ENCODE assay signal across 1 fruit fly cellular context in genomic region chr3R:26888086-26888724, dm6.
TF ChIP-seq lines count a peak whose summit lies in the region.

No protein-coding gene starts in this region.

TF ChIP-seq in whole organism, embryonic, 481 proteins besides CTCF, POLR2A, EP300 and RAD21 (continued from another document):
- TF ChIP-seq zfh1 (GFP tag; IDR thresholded peaks at IDR 0.05; lab: Robert Waterston, UW) (peak; percentile 34; the same call in 1 of the 3 replicates), mirr (GFP tag; optimal IDR thresholded peaks at IDR 0.05; lab: Kevin White, UChicago) (no peak), CG17568 (GFP tag; optimal IDR thresholded peaks at IDR 0.05; lab: Kevin White, UChicago) (peak; percentile 7), tap (tag; optimal IDR thresholded peaks at IDR 0.05; lab: Kevin White, UChicago) (peak; percentile 9), Bgb (GFP tag; IDR thresholded peaks at IDR 0.05; lab: Robert Waterston, UW; ENCODE audit: partially characterized antibody) (no peak), CG13296 (GFP tag; optimal IDR thresholded peaks at IDR 0.05; lab: Kevin White, UChicago) (peak; percentile 54), CG7357 (GFP tag; IDR thresholded peaks at IDR 0.05; lab: Robert Waterston, UW) (no peak), CG10267 (tag; optimal IDR thresholded peaks at IDR 0.05; lab: Kevin White, UChicago) (peak; percentile 32), Rfx (GFP tag; IDR thresholded peaks at IDR 0.05; lab: Robert Waterston, UW) (peak; percentile 48; the same call in 1 of the 2 replicates), chif (GFP tag; optimal IDR thresholded peaks at IDR 0.05; lab: Kevin White, UChicago) (peak in 1 of 2 experiments; percentile 36), gsb-n (tag; optimal IDR thresholded peaks at IDR 0.05; lab: Kevin White, UChicago) (peak; percentile 4), mld (GFP tag; IDR thresholded peaks at IDR 0.05; lab: Robert Waterston, UW; ENCODE audit: partially characterized antibody) (no peak), CG14441 (GFP tag; IDR thresholded peaks at IDR 0.05; lab: Robert Waterston, UW) (peak; percentile 55; the same call in 1 of the 2 replicates), nmo (GFP tag; optimal IDR thresholded peaks at IDR 0.05; lab: Kevin White, UChicago) (peak; percentile 55), lov (optimal IDR thresholded peaks at IDR 0.05; lab: Kevin White, UChicago) (no peak), lov (GFP tag; IDR thresholded peaks at IDR 0.05; lab: Robert Waterston, UW) (no peak), Hey (tag; optimal IDR thresholded peaks at IDR 0.05; lab: Kevin White, UChicago) (no peak), Lpt (GFP tag; optimal IDR thresholded peaks at IDR 0.05; lab: Kevin White, UChicago) (no peak), hb (GFP tag; IDR thresholded peaks at IDR 0.05; lab: Robert Waterston, UW; ENCODE audit: partially characterized antibody) (no peak), CG1529 (GFP tag; optimal IDR thresholded peaks at IDR 0.05; lab: Kevin White, UChicago) (peak; percentile 24), pho (GFP tag; optimal IDR thresholded peaks at IDR 0.05; lab: Kevin White, UChicago) (peak; percentile 2), ap (GFP tag; IDR thresholded peaks at IDR 0.05; lab: Robert Waterston, UW) (no peak), Dad (GFP tag; optimal IDR thresholded peaks at IDR 0.05; lab: Kevin White, UChicago) (no peak), CG1602 (GFP tag; optimal IDR thresholded peaks at IDR 0.05; lab: Kevin White, UChicago) (peak; percentile 38), CrebB (tag; optimal IDR thresholded peaks at IDR 0.05; lab: Kevin White, UChicago) (peak; percentile 3), bab2 (GFP tag; optimal IDR thresholded peaks at IDR 0.05; lab: Kevin White, UChicago) (peak; percentile 50), CG9817 (tag; optimal IDR thresholded peaks at IDR 0.05; lab: Kevin White, UChicago) (peak; percentile 41), CG18599 (GFP tag; optimal IDR thresholded peaks at IDR 0.05; lab: Kevin White, UChicago) (peak; percentile 23), lilli (GFP tag; optimal IDR thresholded peaks at IDR 0.05; lab: Kevin White, UChicago) (peak; percentile 46)
